Fruit fly (Drosophila melanogaster) whole organism, embryonic: ENCODE measurements around the gene CG31131.

Experiments used
- Asciz ChIP-seq: fragments of 200-800 bp; sonication (Bioruptor generic); optimal IDR thresholded peaks from 2 replicates; lab custom pipeline; 2017; ENCODE audit warnings: missing biosample characterization, mild to moderate bottlenecking, missing genetic modification characterization, missing genetic modification reagents
- CG10274 ChIP-seq: fragments of 200-800 bp; sonication (Bioruptor generic); optimal IDR thresholded peaks from 3 replicates; lab custom pipeline; 2017; ENCODE audit warnings: missing biosample characterization, mild to moderate bottlenecking, missing genetic modification characterization
- CG11456 ChIP-seq: fragments of 200-800 bp; sonication (Bioruptor generic); IDR thresholded peaks from 3 replicates; pipeline ENCODE4 v1.3.6; 2022; ENCODE audit warnings: missing biosample characterization, missing genetic modification characterization
- CG11695 ChIP-seq: fragments of 200-800 bp; sonication (Bioruptor generic); IDR thresholded peaks from 3 replicates; pipeline ENCODE4 v1.3.6; 2022; ENCODE audit warnings: missing biosample characterization, missing genetic modification characterization
- CG12104 ChIP-seq: fragments of 200-800 bp; sonication (Bioruptor generic); optimal IDR thresholded peaks from 3 replicates; lab custom pipeline; 2016; ENCODE audit warnings: missing biosample characterization, missing genetic modification characterization
- CG12391 ChIP-seq: fragments of 200-800 bp; sonication (Bioruptor generic); optimal IDR thresholded peaks from 3 replicates; lab custom pipeline; 2018; ENCODE audit warnings: missing biosample characterization, mild to moderate bottlenecking, missing genetic modification characterization, moderate library complexity
- CG13424 ChIP-seq: fragments of 200-800 bp; sonication (Bioruptor generic); optimal IDR thresholded peaks from 2 replicates; lab custom pipeline; 2019; ENCODE audit warnings: missing biosample characterization, mild to moderate bottlenecking, missing genetic modification characterization, moderate library complexity
- CG15479 ChIP-seq: fragments of 200-800 bp; sonication (Bioruptor generic); optimal IDR thresholded peaks from 3 replicates; lab custom pipeline; 2019; ENCODE audit warnings: missing biosample characterization, mild to moderate bottlenecking, missing genetic modification characterization, moderate library complexity
- CG17612 ChIP-seq: fragments of 200-800 bp; sonication (Bioruptor generic); IDR thresholded peaks from 2 replicates; pipeline ENCODE4 v1.3.6; 2022; ENCODE audit warnings: missing biosample characterization, missing genetic modification characterization
- CG18262 ChIP-seq: fragments of 200-800 bp; optimal IDR thresholded peaks from 3 replicates; lab custom pipeline; 2019; ENCODE audit warnings: missing biosample characterization, mild to moderate bottlenecking, missing genetic modification characterization, moderate library complexity
- CG2199 ChIP-seq: fragments of 200-800 bp; sonication (Bioruptor generic); IDR thresholded peaks from 3 replicates; pipeline ENCODE4 v1.3.6; 2022; ENCODE audit warnings: missing biosample characterization, missing genetic modification characterization
- CG2202 ChIP-seq: fragments of 200-800 bp; sonication (Bioruptor generic); optimal IDR thresholded peaks from 2 replicates; lab custom pipeline; 2018; ENCODE audit warnings: missing biosample characterization, mild to moderate bottlenecking, missing genetic modification characterization
- CG42726 ChIP-seq: fragments of 200-800 bp; sonication (Bioruptor generic); IDR thresholded peaks from 2 replicates; pipeline ENCODE4 v1.3.6; 2022; ENCODE audit warnings: missing biosample characterization, missing genetic modification characterization; ENCODE audit not compliant: partially characterized antibody
- CG4282 ChIP-seq: fragments of 200-800 bp; sonication (Bioruptor generic); optimal IDR thresholded peaks from 2 replicates; lab custom pipeline; 2016; ENCODE audit warnings: missing biosample characterization, missing genetic modification characterization
- CG4424 ChIP-seq: fragments of 200-800 bp; sonication (Bioruptor generic); optimal IDR thresholded peaks from 3 replicates; lab custom pipeline; 2016; ENCODE audit warnings: missing biosample characterization, missing genetic modification characterization
- CG6175 ChIP-seq: fragments of 200-800 bp; sonication (Bioruptor generic); IDR thresholded peaks from 3 replicates; pipeline ENCODE4 v1.3.6; 2022; ENCODE audit warnings: missing biosample characterization, missing genetic modification characterization
- CG6654 ChIP-seq: fragments of 200-800 bp; sonication (Bioruptor generic); optimal IDR thresholded peaks from 2 replicates; lab custom pipeline; 2017; ENCODE audit warnings: missing biosample characterization, mild to moderate bottlenecking, missing genetic modification characterization
- CG6791 ChIP-seq: fragments of 200-800 bp; sonication (Bioruptor generic); IDR thresholded peaks from 3 replicates; pipeline ENCODE4 v1.3.6; 2022; ENCODE audit warnings: missing biosample characterization, missing genetic modification characterization; ENCODE audit not compliant: partially characterized antibody
- CG8290 ChIP-seq, 3 experiments: fragments of 200-800 bp; sonication (Bioruptor generic); optimal IDR thresholded peaks; 2 replicates each; lab custom pipeline; 2016 to 2019; ENCODE audit warnings: missing biosample characterization in 3 of 3, missing genetic modification characterization in 3 of 3, mild to moderate bottlenecking in 2 of 3, moderate library complexity in 1 of 3
- CTCF ChIP-seq: fragments of 200-800 bp; sonication (Bioruptor generic); optimal IDR thresholded peaks from 2 replicates; lab custom pipeline; 2017; ENCODE audit warnings: missing biosample characterization, mild to moderate bottlenecking, missing genetic modification characterization, moderate library complexity
- CrebB ChIP-seq: fragments of 200-800 bp; sonication (Bioruptor generic); optimal IDR thresholded peaks from 3 replicates; lab custom pipeline; 2018; ENCODE audit warnings: missing biosample characterization, mild to moderate bottlenecking, missing genetic modification characterization
- Dad ChIP-seq: fragments of 200-800 bp; sonication (Bioruptor generic); optimal IDR thresholded peaks from 3 replicates; lab custom pipeline; 2016; ENCODE audit warnings: missing biosample characterization, missing genetic modification characterization
- Doc2 ChIP-seq: fragments of 200-800 bp; sonication (Bioruptor generic); IDR thresholded peaks from 2 replicates; pipeline ENCODE4 v1.3.6; 2022; ENCODE audit warnings: missing biosample characterization, missing genetic modification characterization
- Med ChIP-seq: fragments of 200-800 bp; sonication (Bioruptor generic); peaks from one replicate; lab custom pipeline; 2016; ENCODE audit warnings: missing biosample characterization, missing genetic modification characterization, mild to moderate bottlenecking, inconsistent platforms, moderate library complexity
- NC2β ChIP-seq: fragments of 200-800 bp; sonication (Bioruptor generic); optimal IDR thresholded peaks from 2 replicates; lab custom pipeline; 2016; ENCODE audit warnings: missing biosample characterization, missing genetic modification characterization
- PHDP ChIP-seq: fragments of 200-800 bp; sonication (Bioruptor generic); optimal IDR thresholded peaks from 3 replicates; lab custom pipeline; 2018; ENCODE audit warnings: missing biosample characterization, mild to moderate bottlenecking, missing genetic modification characterization, moderate library complexity
- abd-A ChIP-seq: fragments of 200-800 bp; sonication (Bioruptor generic); optimal IDR thresholded peaks from 3 replicates; lab custom pipeline; 2019; ENCODE audit warnings: missing biosample characterization, mild to moderate bottlenecking, missing genetic modification characterization, moderate library complexity
- cad ChIP-seq: fragments of >200 bp; optimal IDR thresholded peaks from 2 replicates; lab custom pipeline; 2017; ENCODE audit warnings: missing biosample characterization, missing genetic modification characterization
- chm ChIP-seq: fragments of 200-800 bp; sonication (Bioruptor generic); IDR thresholded peaks from 2 replicates; pipeline ENCODE4 v1.3.6; 2022; ENCODE audit warnings: missing biosample characterization, missing genetic modification characterization
- croc ChIP-seq: fragments of 200-800 bp; sonication (Bioruptor generic); conservative IDR thresholded peaks from 3 replicates; pipeline ENCODE4 v1.3.6; 2022; ENCODE audit warnings: missing biosample characterization, missing genetic modification characterization
- crol ChIP-seq: fragments of 200-800 bp; sonication (Bioruptor generic); IDR thresholded peaks from 2 replicates; pipeline ENCODE4 v1.3.6; 2022; ENCODE audit warnings: missing biosample characterization, missing genetic modification characterization
- en ChIP-seq: fragments of 200-800 bp; sonication (Bioruptor generic); optimal IDR thresholded peaks from 2 replicates; lab custom pipeline; 2016; ENCODE audit warnings: missing biosample characterization, missing genetic modification characterization
- fd102C ChIP-seq: fragments of 200-800 bp; sonication (Bioruptor generic); optimal IDR thresholded peaks from 2 replicates; lab custom pipeline; 2018; ENCODE audit warnings: missing biosample characterization, mild to moderate bottlenecking, missing genetic modification characterization, moderate library complexity
- grn ChIP-seq: fragments of 200-800 bp; sonication (Bioruptor generic); optimal IDR thresholded peaks from 3 replicates; lab custom pipeline; 2017; ENCODE audit warnings: missing biosample characterization, missing genetic modification characterization
- gro ChIP-seq: fragments of 200-800 bp; sonication (Bioruptor generic); optimal IDR thresholded peaks from 2 replicates; lab custom pipeline; 2016; ENCODE audit warnings: missing biosample characterization, missing genetic modification characterization
- gsb ChIP-seq: fragments of 200-800 bp; sonication (Bioruptor generic); IDR thresholded peaks from 2 replicates; pipeline ENCODE4 v1.3.6; 2022; ENCODE audit warnings: missing biosample characterization, missing genetic modification characterization
- her ChIP-seq: fragments of 200-800 bp; sonication (Bioruptor generic); optimal IDR thresholded peaks from 2 replicates; lab custom pipeline; 2016; ENCODE audit warnings: missing biosample characterization, missing genetic modification characterization
- jumu ChIP-seq: fragments of 200-800 bp; sonication (Bioruptor generic); optimal IDR thresholded peaks from 3 replicates; lab custom pipeline; 2016; ENCODE audit warnings: missing biosample characterization, missing genetic modification characterization
- mam ChIP-seq: fragments of 200-800 bp; sonication (Bioruptor generic); optimal IDR thresholded peaks from 3 replicates; lab custom pipeline; 2016; ENCODE audit warnings: missing biosample characterization, missing genetic modification characterization
- nerfin-2 ChIP-seq: fragments of 200-800 bp; sonication (Bioruptor generic); IDR thresholded peaks from 2 replicates; pipeline ENCODE4 v1.3.6; 2022; ENCODE audit warnings: missing biosample characterization, missing genetic modification characterization; ENCODE audit not compliant: partially characterized antibody
- nmo ChIP-seq: fragments of 200-800 bp; sonication (Bioruptor generic); optimal IDR thresholded peaks from 2 replicates; lab custom pipeline; 2018; ENCODE audit warnings: missing biosample characterization, mild to moderate bottlenecking, missing genetic modification characterization, moderate library complexity
- onecut ChIP-seq: fragments of 200-800 bp; sonication (Bioruptor generic); IDR thresholded peaks from 2 replicates; pipeline ENCODE4 v1.3.6; 2022; ENCODE audit warnings: missing biosample characterization, missing genetic modification characterization
- otp ChIP-seq: fragments of 200-800 bp; sonication (Bioruptor generic); IDR thresholded peaks from 3 replicates; pipeline ENCODE4, ENCODE4 v1.3.6; 2022; ENCODE audit warnings: missing biosample characterization, missing genetic modification characterization
- pb ChIP-seq: fragments of 200-800 bp; sonication (Bioruptor generic); optimal IDR thresholded peaks from 3 replicates; lab custom pipeline; 2016; ENCODE audit warnings: missing biosample characterization, missing genetic modification characterization
- pzg ChIP-seq: fragments of 200-800 bp; sonication (Bioruptor generic); optimal IDR thresholded peaks from 3 replicates; lab custom pipeline; 2018; ENCODE audit warnings: missing biosample characterization, mild to moderate bottlenecking, missing genetic modification characterization, moderate library complexity
- sd ChIP-seq: fragments of 200-800 bp; sonication (Bioruptor generic); optimal IDR thresholded peaks from 3 replicates; lab custom pipeline; 2018; ENCODE audit warnings: missing biosample characterization, mild to moderate bottlenecking, missing genetic modification characterization, moderate library complexity
- sima ChIP-seq: fragments of 200-800 bp; sonication (Bioruptor generic); optimal IDR thresholded peaks from 2 replicates; lab custom pipeline; 2016; ENCODE audit warnings: missing biosample characterization, missing genetic modification characterization
- sna ChIP-seq: fragments of 200-800 bp; sonication (Bioruptor generic); IDR thresholded peaks from 2 replicates; pipeline ENCODE4 v1.3.6; 2022; ENCODE audit warnings: missing biosample characterization, missing genetic modification characterization; ENCODE audit not compliant: partially characterized antibody
- sob ChIP-seq: fragments of 200-800 bp; sonication (Bioruptor generic); IDR thresholded peaks from 2 replicates; pipeline ENCODE4 v1.3.6; 2022; ENCODE audit warnings: missing biosample characterization, missing genetic modification characterization
- tio ChIP-seq: fragments of 200-800 bp; sonication (Bioruptor generic); optimal IDR thresholded peaks from 2 replicates; lab custom pipeline; 2017; ENCODE audit warnings: missing biosample characterization, missing genetic modification characterization, inconsistent platforms
- unpg ChIP-seq: fragments of 200-800 bp; sonication (Bioruptor generic); optimal IDR thresholded peaks from 3 replicates; lab custom pipeline; 2018; ENCODE audit warnings: missing biosample characterization, mild to moderate bottlenecking, missing genetic modification characterization, moderate library complexity
- zfh2 ChIP-seq: fragments of 200-800 bp; sonication (Bioruptor generic); optimal IDR thresholded peaks from 2 replicates; lab custom pipeline; 2016; ENCODE audit warnings: missing biosample characterization, missing genetic modification characterization

Gene CG31131

DNA sequence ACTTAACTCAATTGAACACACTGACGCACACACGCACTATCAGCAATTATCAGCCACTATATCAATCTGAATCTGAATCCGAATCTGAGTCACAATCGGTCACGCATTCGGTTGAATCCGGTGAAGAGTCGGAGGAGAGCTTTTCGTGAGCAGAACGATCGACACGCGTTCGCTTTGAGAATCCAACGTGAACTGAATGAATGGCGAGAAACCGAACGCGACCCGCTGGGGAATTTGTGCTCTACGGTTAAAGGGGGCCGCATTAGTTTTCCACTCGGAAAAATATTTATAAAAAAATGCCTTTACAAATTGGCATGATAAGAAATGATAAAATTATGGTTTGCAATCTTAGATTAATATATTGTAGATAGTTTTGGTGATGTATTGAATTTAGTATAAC lies 25.2 kb upstream of the CG31131 start, which contains the start of gene betaTub97EF (continued):
- TF ChIP-seq CG6654 (GFP tag; lab: Kevin White, UChicago) (no peak), CG12104 (GFP tag; lab: Kevin White, UChicago) (no peak), abd-A (tag; lab: Kevin White, UChicago) (no peak), otp (peak; percentile 15; the same call in 1 of the 3 replicates), sna (GFP tag; lab: Robert Waterston, UW) (no peak), CG4424 (no peak), chm (GFP tag; lab: Robert Waterston, UW) (peak; percentile 39; the same call in 1 of the 2 replicates), CG42726 (GFP tag; lab: Robert Waterston, UW) (no peak), NC2β (GFP tag; lab: Kevin White, UChicago) (no peak), CG12391 (tag; lab: Kevin White, UChicago) (no peak), croc (no peak), pb (GFP tag; lab: Kevin White, UChicago) (no peak), PHDP (tag; lab: Kevin White, UChicago) (no peak), Asciz (GFP tag; lab: Kevin White, UChicago) (no peak), CG2199 (GFP tag; lab: Robert Waterston, UW) (no peak), CG11456 (GFP tag; lab: Robert Waterston, UW) (peak; percentile 59; the same call in 1 of the 3 replicates), CG6791 (0 out of 3 replicates have a peak, but pooled peaks have one; percentile 22), grn (GFP tag; lab: Kevin White, UChicago) (peak; percentile 80), CG4282 (GFP tag; lab: Kevin White, UChicago) (no peak), CG11695 (no peak), CG8290 (GFP tag; optimal IDR thresholded peaks at IDR 0.05; lab: Kevin White, UChicago) (no peak), CG8290 (tag; optimal IDR thresholded peaks at IDR 0.05; lab: Kevin White, UChicago) (peak in 1 of 2 experiments; percentile 69), gsb (no peak), crol (GFP tag; lab: Robert Waterston, UW) (peak; percentile 71), her (no peak), CG18262 (no peak), gro (GFP tag; lab: Kevin White, UChicago) (peak; percentile 23), CG17612 (no peak), jumu (no peak), en (GFP tag; lab: Kevin White, UChicago) (no peak), onecut (GFP tag; lab: Robert Waterston, UW) (no peak), Dad (GFP tag; lab: Kevin White, UChicago) (no peak), mam (GFP tag; lab: Kevin White, UChicago) (no peak), CG10274 (GFP tag; lab: Kevin White, UChicago) (no peak), CTCF (GFP tag; lab: Kevin White, UChicago) (no peak), cad (GFP tag; lab: Kevin White, UChicago) (no peak), tio (no peak), sd (tag; lab: Kevin White, UChicago) (peak; percentile 54), sima (GFP tag; lab: Kevin White, UChicago) (no peak), CG2202 (tag; lab: Kevin White, UChicago) (no peak), fd102C (GFP tag; lab: Kevin White, UChicago) (no peak), CG13424 (tag; lab: Kevin White, UChicago) (no peak), nmo (GFP tag; lab: Kevin White, UChicago) (no peak), CG6175 (GFP tag; lab: Robert Waterston, UW) (peak; percentile 33; the same call in 1 of the 3 replicates), Med (GFP tag; lab: Kevin White, UChicago) (peak; percentile 74), nerfin-2 (no peak), Doc2 (GFP tag; lab: Robert Waterston, UW) (no peak), CrebB (tag; lab: Kevin White, UChicago) (no peak), unpg (GFP tag; lab: Kevin White, UChicago) (no peak), CG15479 (GFP tag; lab: Kevin White, UChicago) (no peak), pzg (no peak), sob (GFP tag; lab: Robert Waterston, UW) (0 out of 2 replicates have a peak, but pooled peaks have one; percentile 11), zfh2 (GFP tag; lab: Kevin White, UChicago) (no peak)
